Fruit fly (Drosophila melanogaster): ENCODE results near the gene TM9SF2.

The TM9SF2 gene

dm6 chr2L:20752160-20752559 is 18.1 kb upstream of the TM9SF2 start, which contains the start of the genes Amacr and Ns4 (continued):
- TF ChIP-seq pnt (GFP tag; optimal IDR thresholded peaks at IDR 0.05) (peak; percentile 42), CG30403 (GFP tag; optimal IDR thresholded peaks at IDR 0.05) (peak; percentile 71), chn (GFP tag; optimal IDR thresholded peaks at IDR 0.05) (peak; percentile 65), luna (GFP tag; optimal IDR thresholded peaks at IDR 0.05) (peak; percentile 16), HHEX (GFP tag; optimal IDR thresholded peaks at IDR 0.05) (peak; percentile 3), vvl (GFP tag; IDR thresholded peaks at IDR 0.05) (peak; percentile 43), CG16863 (GFP tag; optimal IDR thresholded peaks at IDR 0.05) (peak; percentile 46), Hsf (GFP tag; optimal IDR thresholded peaks at IDR 0.05) (peak; percentile 69), twi (tag; optimal IDR thresholded peaks at IDR 0.05) (peak; percentile 48), Dad (GFP tag; optimal IDR thresholded peaks at IDR 0.05) (peak; percentile 25), HLHmδ (GFP tag; optimal IDR thresholded peaks at IDR 0.05) (no peak), Rfx (GFP tag; IDR thresholded peaks at IDR 0.05) (peak; percentile 73), CG12942 (GFP tag; optimal IDR thresholded peaks at IDR 0.05) (peak; percentile 20), eyg (GFP tag; optimal IDR thresholded peaks at IDR 0.05) (no peak), Pdp1 (GFP tag; optimal IDR thresholded peaks at IDR 0.05) (peak; percentile 50 to 56), CG6683 (GFP tag; optimal IDR thresholded peaks at IDR 0.05) (no peak), BtbVII (GFP tag; optimal IDR thresholded peaks at IDR 0.05) (no peak), Nf-YA (GFP tag; IDR thresholded peaks at IDR 0.05) (no peak), Elba2 (GFP tag; optimal IDR thresholded peaks at IDR 0.05) (peak; percentile 47), prd (optimal IDR thresholded peaks at IDR 0.05) (no peak), prd (GFP tag; IDR thresholded peaks at IDR 0.05) (peak; percentile 46; the same call in 1 of the 3 replicates), jumu (GFP tag; optimal IDR thresholded peaks at IDR 0.05) (peak; percentile 66), CG30431 (GFP tag; optimal IDR thresholded peaks at IDR 0.05) (peak; percentile 13), slp2 (GFP tag; optimal IDR thresholded peaks at IDR 0.05) (peak; percentile 47), Eip74EF (GFP tag; optimal IDR thresholded peaks at IDR 0.05) (no peak), Sin3A (optimal IDR thresholded peaks at IDR 0.05) (peak; percentile 42), zfh1 (GFP tag; IDR thresholded peaks at IDR 0.05) (0 out of 3 replicates have a peak, but pooled peaks have one; percentile 33), pb (GFP tag; optimal IDR thresholded peaks at IDR 0.05) (peak; percentile 49), Hand (GFP tag; optimal IDR thresholded peaks at IDR 0.05) (no peak), onecut (GFP tag; IDR thresholded peaks at IDR 0.05) (no peak), grn (GFP tag; optimal IDR thresholded peaks at IDR 0.05) (no peak), en (GFP tag; optimal IDR thresholded peaks at IDR 0.05) (no peak), yki (optimal IDR thresholded peaks at IDR 0.05) (no peak), lola (GFP tag; optimal IDR thresholded peaks at IDR 0.05) (peak in 1 of 3 experiments; percentile 37), Doc3 (GFP tag; IDR thresholded peaks at IDR 0.05; ENCODE audit: partially characterized antibody) (peak; percentile 49; the same call in 2 of the 3 replicates), Side (GFP tag; optimal IDR thresholded peaks at IDR 0.05) (peak; percentile 59), Fer3 (tag; optimal IDR thresholded peaks at IDR 0.05) (peak; percentile 12), CG15514 (GFP tag; optimal IDR thresholded peaks at IDR 0.05) (peak; percentile 6), Oaz (GFP tag; IDR thresholded peaks at IDR 0.05) (peak; percentile 46; the same call in 1 of the 2 replicates), dm (GFP tag; optimal IDR thresholded peaks at IDR 0.05) (peak; percentile 35), Hmx (GFP tag; optimal IDR thresholded peaks at IDR 0.05) (no peak)

- 0 out of 3 replicates have a peak, but pooled peaks have one; percentile 9 for TF ChIP-seq vnd (GFP tag; IDR thresholded peaks at IDR 0.05; ENCODE audit: partially characterized antibody)
- no peak for TF ChIP-seq salm (tag; optimal IDR thresholded peaks at IDR 0.05)
- no peak for TF ChIP-seq org-1 (GFP tag; optimal IDR thresholded peaks at IDR 0.05)
- peak; percentile 56 for TF ChIP-seq CG9727 (GFP tag; optimal IDR thresholded peaks at IDR 0.05)
- 0 out of 2 replicates have a peak, but pooled peaks have one; percentile 28 for TF ChIP-seq Dref (GFP tag; IDR thresholded peaks at IDR 0.05)
- TF ChIP-seq bigmax (GFP tag; optimal IDR thresholded peaks at IDR 0.05): peak; percentile 94
- 0 out of 3 replicates have a peak, but pooled peaks have one; percentile 26 for TF ChIP-seq mld (GFP tag; IDR thresholded peaks at IDR 0.05; ENCODE audit: partially characterized antibody)
- TF ChIP-seq CG32767 (GFP tag; IDR thresholded peaks at IDR 0.05): 0 out of 2 replicates have a peak, but pooled peaks have one; percentile 14
- no peak for TF ChIP-seq lbe (GFP tag; optimal IDR thresholded peaks at IDR 0.05)
- peak; percentile 91 for TF ChIP-seq Blimp-1 (GFP tag; optimal IDR thresholded peaks at IDR 0.05)
- no peak for TF ChIP-seq tup (GFP tag; optimal IDR thresholded peaks at IDR 0.05)
Observed at dm6 chr2L:20735121-20735855, 1.2 kb upstream of the TM9SF2 start.
